Fruit fly (Drosophila melanogaster): ENCODE measurements around the gene ogre.

Gene ogre

DNA sequence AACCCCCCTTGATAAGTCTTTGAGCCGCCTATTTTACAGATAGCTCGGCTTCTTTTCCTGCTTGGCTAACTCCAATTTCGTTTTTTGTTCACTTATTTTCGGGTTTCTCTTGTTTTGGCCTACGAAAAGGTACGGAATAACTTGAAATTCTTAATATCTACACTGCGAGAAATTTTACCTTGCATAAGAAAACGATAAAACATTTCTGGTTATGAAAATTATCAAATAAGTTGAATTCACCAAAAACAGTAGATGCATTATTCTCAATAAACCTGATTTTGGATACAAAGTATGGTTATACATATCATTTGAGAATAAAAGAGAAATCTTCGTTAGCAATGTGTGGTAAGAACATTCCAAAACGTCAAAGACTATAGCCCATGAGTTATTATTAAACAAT is 9.1 kb downstream of the ogre start (continued):
- TF ChIP-seq Med (GFP tag) (peak; percentile 81), br (optimal IDR thresholded peaks at IDR 0.05) (no peak), CG6791 (GFP tag; IDR thresholded peaks at IDR 0.05; ENCODE audit: partially characterized antibody) (no peak), dmrt11E (tag; optimal IDR thresholded peaks at IDR 0.05) (peak; percentile 66), salm (tag; optimal IDR thresholded peaks at IDR 0.05) (no peak), CG8478 (optimal IDR thresholded peaks at IDR 0.05) (no peak), prd (optimal IDR thresholded peaks at IDR 0.05) (no peak), prd (GFP tag; IDR thresholded peaks at IDR 0.05) (no peak; the same call in 2 of the 3 replicates), otp (GFP tag; IDR thresholded peaks at IDR 0.05) (no peak), Dbx (GFP tag; IDR thresholded peaks at IDR 0.05) (no peak), CG15269 (tag; optimal IDR thresholded peaks at IDR 0.05) (peak; percentile 31), tll (GFP tag; optimal IDR thresholded peaks at IDR 0.05) (no peak), CG13775 (GFP tag; optimal IDR thresholded peaks at IDR 0.05) (peak; percentile 24), exex (tag; optimal IDR thresholded peaks at IDR 0.05) (no peak), ewg (GFP tag; optimal IDR thresholded peaks at IDR 0.05) (no peak), CG17802 (tag; optimal IDR thresholded peaks at IDR 0.05) (no peak), sim (GFP tag; IDR thresholded peaks at IDR 0.05) (no peak), GATAe (GFP tag; conservative IDR thresholded peaks at IDR 0.05) (no peak), CG1792 (GFP tag; optimal IDR thresholded peaks at IDR 0.05) (peak; percentile 32), wdn (GFP tag; IDR thresholded peaks at IDR 0.05) (no peak), CG6689 (GFP tag; IDR thresholded peaks at IDR 0.05) (no peak), CG14965 (GFP tag; optimal IDR thresholded peaks at IDR 0.05; ENCODE audit: borderline replicate concordance) (no peak), Sry-β (GFP tag; optimal IDR thresholded peaks at IDR 0.05) (peak; percentile 0), B-H2 (GFP tag; optimal IDR thresholded peaks at IDR 0.05) (no peak), fu2 (GFP tag; optimal IDR thresholded peaks at IDR 0.05) (no peak), kah (GFP tag; optimal IDR thresholded peaks at IDR 0.05) (no peak), CG9932 (GFP tag; IDR thresholded peaks at IDR 0.05) (no peak), MESR4 (GFP tag; optimal IDR thresholded peaks at IDR 0.05) (no peak), CG4707 (GFP tag; optimal IDR thresholded peaks at IDR 0.05) (peak; percentile 2), CG15601 (tag; optimal IDR thresholded peaks at IDR 0.05) (no peak), cwo (GFP tag; optimal IDR thresholded peaks at IDR 0.05) (no peak), Awh (GFP tag; IDR thresholded peaks at IDR 0.05) (no peak), CG2199 (GFP tag; IDR thresholded peaks at IDR 0.05) (no peak), CG43689 (GFP tag; IDR thresholded peaks at IDR 0.05) (no peak), CG7271 (tag; optimal IDR thresholded peaks at IDR 0.05) (no peak), inv (GFP tag; IDR thresholded peaks at IDR 0.05; ENCODE audit: partially characterized antibody) (no peak), CG34224 (GFP tag; IDR thresholded peaks at IDR 0.05; ENCODE audit: partially characterized antibody) (no peak), Atf6 (GFP tag; IDR thresholded peaks at IDR 0.05) (no peak), CG18476 (GFP tag; optimal IDR thresholded peaks at IDR 0.05) (no peak), slp2 (GFP tag; optimal IDR thresholded peaks at IDR 0.05) (no peak), ssp (GFP tag; IDR thresholded peaks at IDR 0.05) (no peak), CG17829 (tag; optimal IDR thresholded peaks at IDR 0.05) (peak; percentile 44), CG12744 (GFP tag; optimal IDR thresholded peaks at IDR 0.05) (no peak), CG13123 (GFP tag; optimal IDR thresholded peaks at IDR 0.05) (no peak), CG16779 (GFP tag; IDR thresholded peaks at IDR 0.05) (no peak), Ets65A (GFP tag) (no peak), pho (GFP tag; optimal IDR thresholded peaks at IDR 0.05) (no peak), gem (tag; optimal IDR thresholded peaks at IDR 0.05) (peak; percentile 73), CG4360 (GFP tag; IDR thresholded peaks at IDR 0.05) (no peak), CG16813 (GFP tag; IDR thresholded peaks at IDR 0.05; ENCODE audit: partially characterized antibody) (no peak), Ptx1 (GFP tag; IDR thresholded peaks at IDR 0.05) (no peak), row (GFP tag; IDR thresholded peaks at IDR 0.05) (peak; percentile 52), pb (GFP tag; optimal IDR thresholded peaks at IDR 0.05) (no peak)

Measured in whole organism, embryonic.